Fruit fly (Drosophila melanogaster): ENCODE measurements around the gene CG10154.
A peak's percentile ranks its signal among the peaks of the same experiment; 100 is the strongest.

The CG10154 gene

DNA sequence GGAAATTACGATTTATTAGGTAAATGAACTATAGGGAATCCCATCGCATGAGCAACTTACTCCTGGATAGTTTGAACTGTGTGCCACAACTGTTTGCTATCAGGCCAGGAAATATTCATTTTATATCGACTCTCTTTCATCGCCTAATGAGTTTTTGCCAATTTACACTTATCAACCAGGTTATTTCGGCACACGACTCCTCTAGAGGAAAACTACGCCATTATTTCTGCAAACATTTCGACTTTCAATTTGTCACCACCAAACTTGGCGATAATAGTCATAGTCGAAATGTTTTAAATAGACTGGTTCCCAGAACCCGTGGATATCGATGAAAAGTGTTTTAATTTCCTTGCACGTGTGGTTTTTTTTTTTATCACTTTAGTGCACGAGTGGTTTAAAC lies at the start of gene CG10154:
CG10154 (minus strand) TSS at position 101 of the 400 bp plus-strand sequence.
- TF ChIP-seq jim (GFP tag; optimal IDR thresholded peaks at IDR 0.05) (no peak), Hr83 (GFP tag; optimal IDR thresholded peaks at IDR 0.05; ENCODE audit: poor library complexity, severe bottlenecking) (no peak), pan (optimal IDR thresholded peaks at IDR 0.05) (no peak), sv (GFP tag; optimal IDR thresholded peaks at IDR 0.05) (no peak), dmrt93B (GFP tag; optimal IDR thresholded peaks at IDR 0.05) (no peak), CrebA (GFP tag; optimal IDR thresholded peaks at IDR 0.05; ENCODE audit: borderline replicate concordance) (no peak), HLH106 (tag; optimal IDR thresholded peaks at IDR 0.05) (no peak), rgr (GFP tag; optimal IDR thresholded peaks at IDR 0.05) (no peak), OdsH (GFP tag; optimal IDR thresholded peaks at IDR 0.05) (no peak), Dfd (GFP tag; optimal IDR thresholded peaks at IDR 0.05) (no peak), Sp1 (GFP tag; optimal IDR thresholded peaks at IDR 0.05) (no peak), dsf (GFP tag; optimal IDR thresholded peaks at IDR 0.05; ENCODE audit: borderline replicate concordance) (no peak), Abd-B (GFP tag; optimal IDR thresholded peaks at IDR 0.05) (no peak), GATAd (GFP tag; optimal IDR thresholded peaks at IDR 0.05) (no peak), br (GFP tag; optimal IDR thresholded peaks at IDR 0.05) (no peak), N (GFP tag; optimal IDR thresholded peaks at IDR 0.05) (no peak), lola (GFP tag; optimal IDR thresholded peaks at IDR 0.05) (no peak)

DNA sequence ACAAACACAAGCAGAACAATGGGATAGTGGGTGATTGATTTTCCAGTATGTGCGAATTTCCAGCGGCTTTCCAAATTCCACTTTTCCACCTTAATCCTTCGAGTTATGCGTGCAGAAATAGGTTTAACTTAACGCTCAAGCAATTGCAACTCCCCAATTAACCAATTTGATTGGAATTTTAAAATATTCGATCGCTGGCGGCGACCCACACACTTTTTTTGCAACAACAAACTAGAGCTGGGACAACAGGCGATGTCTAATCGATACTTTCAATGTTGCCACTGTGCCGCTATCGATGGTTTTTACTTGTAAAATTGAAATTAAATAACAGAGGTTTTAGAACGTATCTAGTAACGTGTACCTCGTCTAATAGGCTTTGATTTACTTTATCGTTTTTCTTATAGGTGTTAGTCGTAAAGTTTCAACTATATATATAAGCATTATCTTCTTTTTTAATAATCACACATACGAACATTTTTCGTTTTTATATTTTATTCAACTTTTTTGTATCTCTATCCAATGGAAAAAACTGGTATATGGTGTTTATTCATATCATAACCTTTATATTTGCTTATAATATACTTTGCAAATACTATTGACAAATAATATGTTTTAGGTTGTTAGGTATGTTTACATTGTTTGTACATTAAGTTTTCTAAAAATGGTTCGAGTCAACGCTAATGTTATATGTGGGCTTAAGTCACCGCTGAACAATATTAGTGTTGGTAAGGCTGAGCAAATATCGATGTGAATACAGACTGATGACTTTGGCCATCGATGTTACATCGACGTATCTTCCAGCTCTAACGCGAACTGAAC lies 49.3 kb upstream of the CG10154 start, which contains the start of the genes Abp1 and Tgi:
Abp1 (minus strand) TSS at position 240 of the 819 bp plus-strand sequence.
Tgi (plus strand) TSS at position 757 of the 819 bp plus-strand sequence.
- no peak for TF ChIP-seq Sp1 (GFP tag; optimal IDR thresholded peaks at IDR 0.05)
- peak; percentile 3 for TF ChIP-seq fru (GFP tag; optimal IDR thresholded peaks at IDR 0.05)
- TF ChIP-seq tai (GFP tag; optimal IDR thresholded peaks at IDR 0.05), result no peak
- TF ChIP-seq Mio (GFP tag; optimal IDR thresholded peaks at IDR 0.05), result no peak
- TF ChIP-seq foxo (GFP tag; optimal IDR thresholded peaks at IDR 0.05), result peak in 1 of 2 experiments; percentile 26
- peak; percentile 61 for TF ChIP-seq Hr83 (GFP tag; optimal IDR thresholded peaks at IDR 0.05; ENCODE audit: poor library complexity, severe bottlenecking)
- no peak for TF ChIP-seq pan (optimal IDR thresholded peaks at IDR 0.05)
- no peak for TF ChIP-seq lola (GFP tag; optimal IDR thresholded peaks at IDR 0.05)
- no peak for TF ChIP-seq Dfd (GFP tag; optimal IDR thresholded peaks at IDR 0.05)
- no peak for TF ChIP-seq CrebA (GFP tag; optimal IDR thresholded peaks at IDR 0.05; ENCODE audit: borderline replicate concordance)
- TF ChIP-seq brk (GFP tag; optimal IDR thresholded peaks at IDR 0.05), result peak; percentile 52
- TF ChIP-seq usp (GFP tag; optimal IDR thresholded peaks at IDR 0.05), result no peak
- peak; percentile 47 for TF ChIP-seq rgr (GFP tag; optimal IDR thresholded peaks at IDR 0.05)
- TF ChIP-seq h (GFP tag; optimal IDR thresholded peaks at IDR 0.05), result peak; percentile 26
- TF ChIP-seq jim (GFP tag; optimal IDR thresholded peaks at IDR 0.05), result no peak
- TF ChIP-seq Rel (GFP tag; optimal IDR thresholded peaks at IDR 0.05), result no peak
- TF ChIP-seq Rel (tag; optimal IDR thresholded peaks at IDR 0.05), result peak; percentile 5
- peak; percentile 14 for TF ChIP-seq woc (GFP tag; optimal IDR thresholded peaks at IDR 0.05)
- no peak for TF ChIP-seq Vsx2 (GFP tag; optimal IDR thresholded peaks at IDR 0.05; ENCODE audit: partially characterized antibody)
- TF ChIP-seq Jra (GFP tag; optimal IDR thresholded peaks at IDR 0.05), result peak; percentile 55
- no peak for TF ChIP-seq br (GFP tag; optimal IDR thresholded peaks at IDR 0.05)
- no peak for TF ChIP-seq sage (GFP tag; optimal IDR thresholded peaks at IDR 0.05)
- peak; percentile 65 for TF ChIP-seq Hnf4 (GFP tag; optimal IDR thresholded peaks at IDR 0.05)
- TF ChIP-seq dsf (GFP tag; optimal IDR thresholded peaks at IDR 0.05; ENCODE audit: borderline replicate concordance), result peak; percentile 11
- TF ChIP-seq N (GFP tag; optimal IDR thresholded peaks at IDR 0.05), result no peak

DNA sequence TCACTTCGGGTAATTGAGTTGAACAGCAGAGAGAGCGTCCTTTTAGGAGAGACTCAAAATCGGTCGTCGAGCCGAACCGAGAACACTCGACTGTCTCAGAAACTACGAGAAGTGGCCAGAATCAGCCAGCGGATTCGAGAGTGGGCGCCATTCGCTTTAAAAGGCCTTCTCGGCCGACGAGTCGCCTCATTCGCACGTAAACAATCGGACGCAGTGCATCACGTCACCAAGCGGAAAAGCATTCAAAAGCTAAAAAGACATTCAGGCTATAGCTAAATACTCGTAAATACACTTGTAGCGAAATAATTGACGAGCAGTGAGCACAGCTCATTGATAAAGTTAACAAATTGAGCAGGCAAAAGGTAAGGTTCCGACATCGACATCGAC lies 43.3 kb upstream of the CG10154 start:
- TF ChIP-seq Rel (GFP tag; optimal IDR thresholded peaks at IDR 0.05), result no peak
- peak; percentile 16 for TF ChIP-seq Rel (tag; optimal IDR thresholded peaks at IDR 0.05)
- no peak for TF ChIP-seq Hnf4 (GFP tag; optimal IDR thresholded peaks at IDR 0.05)

DNA sequence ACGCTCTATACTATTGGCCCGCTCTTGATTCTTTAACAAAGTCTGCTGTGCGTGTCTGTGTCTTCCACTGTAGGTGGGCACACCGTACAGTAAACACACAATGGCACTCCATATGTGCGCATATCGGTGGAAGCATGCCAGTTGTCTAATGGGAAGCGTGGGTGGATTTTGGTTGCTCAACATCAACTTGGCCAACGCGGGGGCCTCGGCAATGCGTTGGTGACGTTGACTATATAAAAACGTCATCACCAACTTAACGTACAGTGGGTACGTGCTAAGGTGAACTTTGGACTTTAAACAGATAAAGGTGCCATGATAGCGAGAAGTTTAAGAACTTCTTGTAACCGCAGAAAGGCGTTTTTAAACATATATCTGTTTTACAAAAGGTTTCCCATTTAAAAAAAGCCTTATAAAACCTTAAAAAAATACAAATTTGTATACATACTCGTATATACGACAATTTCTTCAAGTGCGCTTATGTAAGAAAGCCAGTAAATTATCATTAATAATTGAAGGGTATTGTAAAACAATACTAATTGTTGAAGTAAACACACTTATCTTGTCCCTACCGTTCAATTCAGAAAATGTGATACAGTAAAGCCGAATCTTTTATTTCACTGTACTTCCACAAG lies 42.8 kb upstream of the CG10154 start:
- peak; percentile 15 for TF ChIP-seq br (GFP tag; optimal IDR thresholded peaks at IDR 0.05)
- no peak for TF ChIP-seq N (GFP tag; optimal IDR thresholded peaks at IDR 0.05)
- no peak for TF ChIP-seq dl (GFP tag; optimal IDR thresholded peaks at IDR 0.05; ENCODE audit: insufficient read depth in 1 of 2, partially characterized antibody in 2 of 2)
- TF ChIP-seq ey (GFP tag; optimal IDR thresholded peaks at IDR 0.05), result peak; percentile 39
- TF ChIP-seq OdsH (GFP tag; optimal IDR thresholded peaks at IDR 0.05), result no peak
- TF ChIP-seq Mio (GFP tag; optimal IDR thresholded peaks at IDR 0.05), result no peak
- peak; percentile 60 for TF ChIP-seq HLH106 (tag; optimal IDR thresholded peaks at IDR 0.05)
- TF ChIP-seq h (GFP tag; optimal IDR thresholded peaks at IDR 0.05), result peak; percentile 51
- TF ChIP-seq sv (GFP tag; optimal IDR thresholded peaks at IDR 0.05), result no peak
- TF ChIP-seq Hnf4 (GFP tag; optimal IDR thresholded peaks at IDR 0.05), result peak; percentile 35
- TF ChIP-seq usp (GFP tag; optimal IDR thresholded peaks at IDR 0.05), result no peak
- TF ChIP-seq GATAd (GFP tag; optimal IDR thresholded peaks at IDR 0.05), result no peak
- no peak for TF ChIP-seq Vsx2 (GFP tag; optimal IDR thresholded peaks at IDR 0.05; ENCODE audit: partially characterized antibody)
- no peak for TF ChIP-seq Jra (GFP tag; optimal IDR thresholded peaks at IDR 0.05)
- TF ChIP-seq tai (GFP tag; optimal IDR thresholded peaks at IDR 0.05), result no peak
- TF ChIP-seq Myc (optimal IDR thresholded peaks at IDR 0.05), result no peak
- no peak for TF ChIP-seq jim (GFP tag; optimal IDR thresholded peaks at IDR 0.05)
- no peak for TF ChIP-seq Abd-B (GFP tag; optimal IDR thresholded peaks at IDR 0.05)
- peak; percentile 25 for TF ChIP-seq brk (GFP tag; optimal IDR thresholded peaks at IDR 0.05)
- TF ChIP-seq dsf (GFP tag; optimal IDR thresholded peaks at IDR 0.05; ENCODE audit: borderline replicate concordance), result no peak
- peak; percentile 58 for TF ChIP-seq rgr (GFP tag; optimal IDR thresholded peaks at IDR 0.05)
- TF ChIP-seq woc (GFP tag; optimal IDR thresholded peaks at IDR 0.05), result peak; percentile 46
- TF ChIP-seq pan (optimal IDR thresholded peaks at IDR 0.05), result no peak
- TF ChIP-seq CG9705 (GFP tag; optimal IDR thresholded peaks at IDR 0.05), result peak; percentile 29
- peak; percentile 15 for TF ChIP-seq dmrt93B (GFP tag; optimal IDR thresholded peaks at IDR 0.05)
- no peak for TF ChIP-seq Rel (GFP tag; optimal IDR thresholded peaks at IDR 0.05)
- TF ChIP-seq Rel (tag; optimal IDR thresholded peaks at IDR 0.05), result no peak
- TF ChIP-seq fru (GFP tag; optimal IDR thresholded peaks at IDR 0.05), result peak; percentile 58
- TF ChIP-seq Dfd (GFP tag; optimal IDR thresholded peaks at IDR 0.05), result no peak
- TF ChIP-seq Sp1 (GFP tag; optimal IDR thresholded peaks at IDR 0.05), result peak; percentile 28
- peak in 1 of 2 experiments; percentile 63 for TF ChIP-seq foxo (GFP tag; optimal IDR thresholded peaks at IDR 0.05)

All from whole organism, wandering third instar larva.